Worm (Caenorhabditis elegans): ENCODE results near the gene C16C8.14.

DNA sequence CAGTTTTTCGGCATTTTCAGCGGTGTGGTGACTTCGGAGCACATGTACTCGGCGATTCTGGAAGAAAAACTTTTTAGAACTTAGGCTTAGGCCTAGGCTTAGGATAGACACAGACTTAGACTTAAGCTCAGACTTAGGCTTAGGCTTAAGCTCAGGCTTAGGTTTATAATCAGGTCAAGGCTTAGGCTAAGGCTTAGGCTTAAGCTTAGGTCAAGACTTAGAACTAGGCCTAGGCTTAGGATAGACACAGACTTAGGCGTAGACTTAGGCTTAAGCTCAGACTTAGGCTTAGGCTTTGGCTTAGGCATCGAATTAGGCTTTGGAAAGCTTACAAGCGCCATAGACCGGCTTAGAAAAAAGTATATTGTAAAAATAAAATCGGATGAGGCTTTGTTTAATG, 26.9 kb downstream of the C16C8.14 start:
- TF ChIP-seq pha-4 (tag; optimal IDR thresholded peaks at IDR 0.05): no peak
- TF ChIP-seq ztf-11 (tag; optimal IDR thresholded peaks at IDR 0.05): no peak
- no peak for TF ChIP-seq ama-1 (optimal IDR thresholded peaks at IDR 0.05)
- no peak for TF ChIP-seq nhr-28 (tag; optimal IDR thresholded peaks at IDR 0.05)
- no peak for TF ChIP-seq sea-2 (GFP tag; optimal IDR thresholded peaks at IDR 0.05)
- no peak for TF ChIP-seq lin-15B (tag; optimal IDR thresholded peaks at IDR 0.05)
- TF ChIP-seq nhr-76 (tag; optimal IDR thresholded peaks at IDR 0.05): no peak

Measured in whole organism, L3 larva.